Worm (Caenorhabditis elegans): ENCODE results near the gene col-2.

col-2 gene

DNA sequence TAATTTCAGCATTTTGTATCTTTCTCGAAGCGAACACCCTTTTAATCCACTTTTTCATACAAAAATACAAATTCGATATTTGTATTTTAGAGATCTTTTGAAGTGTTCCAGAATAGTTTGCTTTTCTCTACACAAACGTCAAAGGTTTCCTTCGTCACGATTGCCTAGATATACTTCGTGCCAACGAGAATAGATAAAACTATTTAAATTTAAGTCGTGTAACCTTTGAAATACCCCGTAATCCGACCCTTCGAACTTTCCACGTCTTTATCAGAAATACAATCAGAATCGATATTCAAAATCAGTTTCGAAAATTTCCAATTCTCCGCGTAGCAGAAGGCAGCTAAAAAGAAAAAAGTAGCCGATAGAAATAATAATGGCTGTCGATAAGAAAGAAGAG lies 5.1 kb upstream of the col-2 start, which contains the start of gene ttbk-5:
ttbk-5 (plus strand) TSS at position 301 of the 400 bp plus-strand sequence.
- TF ChIP-seq W03F9.2 (tag; optimal IDR thresholded peaks at IDR 0.05) (no peak), dao-5 (tag; optimal IDR thresholded peaks at IDR 0.05) (no peak), him-1 (tag; optimal IDR thresholded peaks at IDR 0.05) (no peak)

DNA sequence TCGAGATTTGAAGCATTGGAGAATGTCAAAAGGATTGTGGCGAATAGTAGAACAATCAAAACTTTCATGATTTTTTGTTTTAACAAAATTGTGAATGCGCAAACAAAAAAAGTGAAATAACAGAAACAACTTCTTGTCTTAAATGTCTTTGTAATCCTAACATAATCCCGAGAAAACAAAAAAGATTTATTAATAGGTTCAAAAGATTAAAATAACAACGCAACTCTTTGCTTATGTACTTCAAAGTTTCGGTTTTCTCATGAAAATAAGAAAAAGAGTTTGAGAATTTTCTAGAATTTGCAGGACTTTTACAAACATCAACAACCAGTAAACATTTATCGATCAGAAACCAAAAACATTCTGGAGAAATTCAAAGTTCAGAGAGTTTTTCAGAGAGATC lies 4.5 kb upstream of the col-2 start, which contains the start of gene ttr-39:
ttr-39 (minus strand) TSS at position 101 of the 400 bp plus-strand sequence.
- TF ChIP-seq dao-5 (tag; optimal IDR thresholded peaks at IDR 0.05): no peak
- TF ChIP-seq W03F9.2 (tag; optimal IDR thresholded peaks at IDR 0.05): no peak
- TF ChIP-seq him-1 (tag; optimal IDR thresholded peaks at IDR 0.05): no peak

DNA sequence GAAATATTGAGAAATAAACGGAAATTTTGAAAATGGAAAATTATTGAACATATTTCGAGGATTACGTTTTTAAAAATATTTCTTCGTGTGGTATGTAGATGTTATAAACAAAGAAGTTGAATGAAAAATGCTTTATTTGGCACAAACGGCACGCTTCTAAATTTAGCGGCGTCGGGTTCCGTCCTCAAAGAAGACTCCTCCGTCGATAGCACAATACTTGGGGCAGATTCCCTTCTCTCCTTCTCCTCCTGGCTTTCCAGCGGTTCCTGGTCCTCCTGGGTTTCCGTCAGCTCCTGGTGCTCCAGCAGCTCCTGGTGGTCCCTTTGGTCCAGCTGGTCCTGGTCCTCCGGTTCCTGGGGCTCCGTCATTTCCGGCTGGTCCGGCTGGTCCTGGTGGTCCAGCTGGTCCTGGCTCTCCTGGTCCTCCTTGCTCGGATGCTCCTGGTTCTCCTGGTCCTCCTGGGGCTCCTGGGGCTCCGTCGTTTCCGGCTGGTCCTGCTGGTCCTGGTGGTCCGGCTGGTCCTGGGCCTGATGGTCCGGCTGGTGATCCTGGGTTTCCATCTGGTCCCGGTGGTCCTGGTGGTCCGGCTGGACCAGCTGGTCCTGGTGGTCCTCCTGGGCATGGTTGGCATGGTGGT lies 810 bp downstream of the col-2 start, which contains the start of gene W01B6.8:
W01B6.8 (minus strand) TSS at position 51 of the 637 bp plus-strand sequence.
- TF ChIP-seq W03F9.2 (tag; optimal IDR thresholded peaks at IDR 0.05): no peak

DNA sequence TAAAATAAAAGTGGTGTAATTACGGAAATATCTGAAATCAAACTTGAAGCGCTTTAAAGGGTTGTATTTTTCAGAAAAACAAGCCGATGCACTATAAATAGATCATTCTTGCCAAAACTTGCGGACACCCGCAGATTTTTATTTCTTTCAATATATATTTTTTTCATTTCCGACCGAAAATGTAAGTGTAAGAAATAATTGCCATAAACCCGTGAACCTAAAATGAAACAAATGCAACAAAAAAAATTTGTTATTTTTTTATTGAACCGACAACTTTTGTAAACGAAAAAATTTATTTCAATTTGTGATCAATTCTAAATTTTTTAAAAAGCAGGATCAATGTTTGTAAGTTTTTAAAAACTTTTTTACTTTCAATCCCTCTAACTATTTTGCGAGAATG lies 4.4 kb downstream of the col-2 start, which contains the start of gene W01B6.6:
W01B6.6 (plus strand) TSS at position 301 of the 400 bp plus-strand sequence.
- TF ChIP-seq dao-5 (tag; optimal IDR thresholded peaks at IDR 0.05) (no peak), him-1 (tag; optimal IDR thresholded peaks at IDR 0.05) (no peak), W03F9.2 (tag; optimal IDR thresholded peaks at IDR 0.05) (no peak)

DNA sequence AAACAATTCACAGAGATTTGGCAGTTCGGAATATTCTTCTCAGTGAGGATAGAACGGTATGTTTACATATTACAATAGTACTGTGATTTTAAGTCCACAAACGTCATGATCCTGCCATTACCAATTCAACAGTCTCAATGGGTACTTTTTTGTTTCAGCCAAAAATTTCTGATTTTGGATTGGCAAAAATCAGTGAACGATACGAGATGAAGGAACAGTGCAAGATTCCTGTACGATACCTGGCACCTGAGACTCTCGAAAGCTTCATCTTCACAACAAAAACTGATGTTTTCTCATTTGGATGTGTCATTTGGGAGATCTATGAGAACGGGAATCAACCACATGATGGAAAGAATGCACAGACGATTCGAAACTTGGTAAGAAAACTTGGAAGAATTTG lies 7.2 kb downstream of the col-2 start:
- TF ChIP-seq him-1 (tag; optimal IDR thresholded peaks at IDR 0.05) (no peak), W03F9.2 (tag; optimal IDR thresholded peaks at IDR 0.05) (no peak), dao-5 (tag; optimal IDR thresholded peaks at IDR 0.05) (no peak)

DNA sequence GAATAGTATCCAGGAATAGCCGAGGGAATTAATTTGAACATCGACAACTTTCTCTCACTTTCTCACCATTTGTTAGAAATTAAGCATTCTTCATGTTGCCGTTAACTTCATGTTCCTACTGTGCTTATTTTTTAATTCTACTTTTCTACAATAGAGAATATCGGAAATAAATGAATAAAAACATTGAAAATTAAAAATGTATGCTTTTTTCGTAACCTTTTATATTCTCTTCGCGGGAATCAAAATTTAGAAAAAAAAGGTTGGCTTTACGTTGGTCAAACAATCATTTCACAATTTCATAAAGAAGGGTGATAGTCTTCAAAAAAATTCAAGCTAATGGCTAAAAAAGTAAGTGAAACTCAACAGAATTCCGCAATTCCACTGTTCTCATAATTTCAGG lies 9.4 kb downstream of the col-2 start, which contains the start of gene W01B6.5:
W01B6.5 (plus strand) TSS at position 301 of the 400 bp plus-strand sequence.
- no peak for TF ChIP-seq W03F9.2 (tag; optimal IDR thresholded peaks at IDR 0.05)
- no peak for TF ChIP-seq him-1 (tag; optimal IDR thresholded peaks at IDR 0.05)
- no peak for TF ChIP-seq dao-5 (tag; optimal IDR thresholded peaks at IDR 0.05)

DNA sequence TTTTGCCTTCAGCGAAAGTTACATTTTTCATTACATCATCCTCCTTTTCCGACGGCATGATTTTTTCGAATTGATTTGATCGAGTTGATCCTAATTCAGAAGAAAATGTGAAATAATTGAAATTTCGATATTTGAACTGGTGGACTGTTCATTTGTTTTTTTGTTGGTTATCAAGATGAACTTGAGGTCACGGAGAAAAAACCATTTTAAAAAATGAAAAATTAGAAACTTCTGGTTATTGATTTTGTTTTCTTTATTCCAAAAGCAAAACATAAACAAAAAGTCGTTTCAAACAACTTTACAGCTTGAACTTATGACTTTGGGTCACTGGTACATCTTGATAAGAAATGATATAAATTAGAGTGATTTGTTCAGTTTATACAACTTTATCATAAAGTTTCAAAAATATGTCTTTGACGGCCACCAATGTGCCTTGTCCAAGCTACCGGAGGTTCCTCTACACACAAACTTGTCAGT lies 10.2 kb downstream of the col-2 start, which contains the start of the genes ttbk-4 and W01B6.4:
ttbk-4 (minus strand) TSS at position 101 of the 477 bp plus-strand sequence.
W01B6.4 (plus strand) TSS at position 427 of the 477 bp plus-strand sequence.
- TF ChIP-seq him-1 (tag; optimal IDR thresholded peaks at IDR 0.05): no peak
- no peak for TF ChIP-seq dao-5 (tag; optimal IDR thresholded peaks at IDR 0.05)
- TF ChIP-seq W03F9.2 (tag; optimal IDR thresholded peaks at IDR 0.05): no peak

DNA sequence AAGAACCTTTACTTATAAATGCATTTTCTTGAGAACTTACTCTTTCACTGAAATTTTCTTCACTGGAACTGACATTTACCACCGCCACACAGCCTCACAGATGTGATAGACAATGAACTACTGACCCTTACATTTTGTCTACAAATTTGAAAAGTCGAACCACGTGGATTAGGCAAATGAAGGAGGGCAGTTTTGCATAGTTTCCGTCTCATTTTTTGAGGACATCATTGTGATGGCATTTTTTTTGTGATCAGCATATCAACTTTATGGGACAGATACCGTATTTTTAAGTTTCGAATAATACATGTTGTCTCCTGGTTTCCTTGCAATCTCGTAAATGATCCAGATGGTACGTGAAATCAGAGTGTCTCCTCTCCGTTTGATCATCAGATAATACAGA lies 12.7 kb downstream of the col-2 start, which contains the start of gene W01B6.3:
W01B6.3 (minus strand) TSS at position 101 of the 400 bp plus-strand sequence.
- TF ChIP-seq W03F9.2 (tag; optimal IDR thresholded peaks at IDR 0.05) (no peak), him-1 (tag; optimal IDR thresholded peaks at IDR 0.05) (no peak), dao-5 (tag; optimal IDR thresholded peaks at IDR 0.05) (no peak)

DNA sequence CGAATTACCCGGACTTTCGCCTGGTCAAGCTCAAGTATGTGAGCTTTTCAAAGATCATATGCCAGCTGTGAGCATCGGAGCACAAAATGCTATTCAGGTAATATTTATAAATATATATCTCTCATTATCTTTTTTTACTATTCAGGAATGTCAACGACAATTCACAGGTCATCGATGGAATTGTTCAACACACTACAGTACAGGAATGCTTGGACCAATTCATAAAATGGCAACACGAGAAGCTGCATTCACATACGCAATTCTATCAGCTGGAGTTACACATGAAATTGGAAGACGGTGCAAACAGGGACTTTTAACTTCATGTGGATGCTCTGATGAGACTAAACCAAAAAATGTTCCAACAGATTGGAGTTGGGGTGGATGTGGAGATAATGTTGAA lies 17.0 kb downstream of the col-2 start:
- TF ChIP-seq dao-5 (tag; optimal IDR thresholded peaks at IDR 0.05) (no peak), W03F9.2 (tag; optimal IDR thresholded peaks at IDR 0.05) (no peak)

DNA sequence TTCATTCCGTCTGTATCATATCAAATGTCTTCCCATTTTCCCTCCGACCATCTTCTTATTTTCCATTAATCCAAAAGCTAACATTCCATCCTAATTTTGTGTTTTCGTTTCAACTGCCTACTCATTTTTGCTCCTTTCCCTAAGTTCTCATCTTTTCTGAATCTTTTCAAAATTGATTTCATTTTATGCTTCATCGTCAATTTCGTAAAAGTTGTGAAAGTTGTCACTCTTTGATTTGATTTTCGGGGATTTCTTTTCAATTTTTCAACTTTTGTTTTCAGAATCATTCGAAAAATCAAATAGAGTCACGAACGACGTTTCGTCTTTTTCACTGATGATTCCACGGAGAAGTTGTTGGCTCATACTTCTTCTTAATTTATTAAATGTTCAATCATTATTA lies 17.7 kb downstream of the col-2 start, which contains the start of gene cwn-2:
cwn-2 (plus strand) TSS at position 276 of the 400 bp plus-strand sequence.
- no peak for TF ChIP-seq dao-5 (tag; optimal IDR thresholded peaks at IDR 0.05)
- TF ChIP-seq him-1 (tag; optimal IDR thresholded peaks at IDR 0.05): no peak
- TF ChIP-seq W03F9.2 (tag; optimal IDR thresholded peaks at IDR 0.05): no peak

DNA sequence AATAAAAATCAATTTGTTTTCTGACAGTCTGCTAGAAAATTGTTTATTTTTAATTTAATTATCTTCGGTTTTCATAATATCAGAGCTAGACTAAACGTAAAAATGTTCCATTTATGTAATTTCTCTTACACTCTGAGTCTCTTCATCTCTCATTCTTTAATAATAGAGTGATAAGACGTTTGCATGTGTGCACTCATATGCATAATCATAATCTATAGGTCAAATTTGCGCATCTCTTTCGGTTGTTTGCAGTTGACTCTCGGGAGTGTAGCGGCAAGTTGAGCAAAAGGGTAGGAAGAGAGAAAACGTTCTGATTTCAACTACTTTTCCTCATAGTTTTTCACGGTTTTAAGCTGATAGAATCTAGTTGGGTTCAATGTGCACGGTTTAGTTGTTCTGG lies 18.8 kb downstream of the col-2 start:
- TF ChIP-seq W03F9.2 (tag; optimal IDR thresholded peaks at IDR 0.05) (no peak), dao-5 (tag; optimal IDR thresholded peaks at IDR 0.05) (no peak), him-1 (tag; optimal IDR thresholded peaks at IDR 0.05) (no peak)

DNA sequence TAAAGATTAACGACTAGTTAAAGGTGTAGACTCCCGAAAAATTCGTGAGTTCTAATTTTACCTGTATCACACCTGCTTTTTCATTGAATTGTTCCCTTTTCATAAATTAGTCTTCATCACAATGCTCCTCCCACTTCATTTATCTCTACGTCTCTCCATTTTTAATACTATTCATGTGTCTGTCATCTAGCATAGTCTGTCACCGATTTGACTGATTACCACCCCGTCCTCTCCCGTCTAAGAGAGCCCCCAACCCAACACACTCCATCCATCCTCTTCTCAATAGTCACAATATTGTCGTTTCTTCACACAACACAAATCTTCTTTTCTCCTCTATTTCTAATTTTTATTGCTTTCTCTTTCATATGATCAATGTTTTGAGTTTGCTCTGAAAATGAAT lies 20.1 kb downstream of the col-2 start:
- TF ChIP-seq dao-5 (tag; optimal IDR thresholded peaks at IDR 0.05) (no peak), him-1 (tag; optimal IDR thresholded peaks at IDR 0.05) (no peak), W03F9.2 (tag; optimal IDR thresholded peaks at IDR 0.05) (no peak)

DNA sequence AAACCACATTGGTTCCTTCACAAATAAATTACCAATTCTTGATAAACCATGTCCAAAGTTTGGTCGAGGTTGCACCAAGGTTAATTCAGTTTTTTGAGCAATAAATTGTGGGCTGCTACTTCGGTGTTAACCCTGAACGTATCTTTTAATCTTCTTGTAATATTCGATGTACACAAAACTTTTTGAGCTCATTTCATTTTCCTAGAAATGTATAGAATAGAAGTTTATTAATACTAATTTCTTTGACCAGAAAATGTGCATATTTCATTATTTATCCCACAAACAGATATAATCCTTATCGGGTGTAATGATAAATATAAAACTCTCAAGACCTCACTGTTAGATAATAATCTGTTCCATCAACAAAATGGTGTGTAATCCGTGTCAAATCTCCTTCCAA lies 21.3 kb downstream of the col-2 start:
- no peak for TF ChIP-seq W03F9.2 (tag; optimal IDR thresholded peaks at IDR 0.05)
- no peak for TF ChIP-seq dao-5 (tag; optimal IDR thresholded peaks at IDR 0.05)

DNA sequence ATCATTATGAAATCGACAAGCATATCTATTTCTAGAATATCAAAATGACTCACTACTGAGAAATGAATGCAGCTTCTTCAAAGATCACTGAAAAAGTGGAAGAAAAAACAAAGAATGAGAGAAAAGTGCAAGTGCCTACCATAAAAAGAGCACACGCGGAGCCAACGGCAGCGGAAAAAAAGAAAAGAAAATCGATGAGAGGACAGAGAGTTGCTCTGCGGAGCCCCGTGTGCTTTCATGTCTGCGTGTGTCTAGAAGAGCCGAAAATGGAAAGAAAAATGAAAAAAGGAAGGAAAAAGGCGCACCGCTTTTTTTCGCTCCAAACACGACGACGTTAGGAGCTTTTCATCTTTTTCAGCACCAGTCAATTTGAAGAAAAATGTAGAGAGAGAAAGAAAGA lies 22.5 kb downstream of the col-2 start, which contains the start of gene ipla-7:
ipla-7 (minus strand) TSS at position 122 of the 400 bp plus-strand sequence.
- TF ChIP-seq W03F9.2 (tag; optimal IDR thresholded peaks at IDR 0.05): no peak
- no peak for TF ChIP-seq him-1 (tag; optimal IDR thresholded peaks at IDR 0.05)
- no peak for TF ChIP-seq dao-5 (tag; optimal IDR thresholded peaks at IDR 0.05)

Data from whole organism, L4/young adult.